Worm (Caenorhabditis elegans): ENCODE data around the gene rps-30.

rps-30 gene

DNA sequence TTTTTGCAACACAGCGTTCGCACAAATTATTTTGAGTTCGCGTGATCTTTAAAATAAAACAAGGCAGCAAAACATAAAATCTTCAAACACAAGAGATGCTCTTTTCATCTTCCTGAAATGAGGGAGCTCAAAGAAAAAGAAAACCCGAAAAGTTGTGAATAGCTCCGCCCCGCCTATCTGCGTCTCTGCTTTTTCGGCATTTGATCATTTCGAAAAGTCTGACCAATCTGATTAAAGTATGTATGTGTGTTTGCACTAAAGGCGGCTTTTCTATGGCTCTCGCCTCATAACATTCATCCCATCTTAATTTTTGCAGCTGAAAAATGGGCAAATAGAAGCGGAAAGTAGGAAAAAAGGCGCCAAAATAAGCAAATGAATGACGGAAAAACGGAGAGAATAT is 43.2 kb downstream of the rps-30 start:
- TF ChIP-seq C16A3.4 (tag; optimal IDR thresholded peaks at IDR 0.05) (no peak), unc-86 (tag; optimal IDR thresholded peaks at IDR 0.05) (no peak), lin-35 (GFP tag; optimal IDR thresholded peaks at IDR 0.05) (no peak), irx-1 (tag; optimal IDR thresholded peaks at IDR 0.05) (no peak), nhr-71 (tag; optimal IDR thresholded peaks at IDR 0.05) (peak; percentile 3), nhr-47 (tag; optimal IDR thresholded peaks at IDR 0.05) (no peak), aha-1 (tag; optimal IDR thresholded peaks at IDR 0.05) (no peak), lin-14 (GFP tag; optimal IDR thresholded peaks at IDR 0.05) (peak; percentile 82), fkh-10 (GFP tag; optimal IDR thresholded peaks at IDR 0.05) (peak; percentile 68), pax-3 (tag; optimal IDR thresholded peaks at IDR 0.05) (no peak), fkh-8 (tag; optimal IDR thresholded peaks at IDR 0.05) (peak; percentile 9), C04F5.9 (tag; optimal IDR thresholded peaks at IDR 0.05) (no peak), snu-23 (GFP tag; optimal IDR thresholded peaks at IDR 0.05) (no peak), nhr-19 (GFP tag; conservative IDR thresholded peaks at IDR 0.05) (no peak), tlp-1 (tag; optimal IDR thresholded peaks at IDR 0.05) (no peak), hlh-4 (tag; optimal IDR thresholded peaks at IDR 0.05) (no peak), ceh-90 (tag; optimal IDR thresholded peaks at IDR 0.05) (no peak), ceh-82 (tag; optimal IDR thresholded peaks at IDR 0.05) (peak in 1 of 3 experiments; percentile 16), nhr-84 (tag; optimal IDR thresholded peaks at IDR 0.05) (no peak), lin-13 (GFP tag; optimal IDR thresholded peaks at IDR 0.05) (no peak), egl-27 (tag; optimal IDR thresholded peaks at IDR 0.05) (no peak), ztf-11 (tag; optimal IDR thresholded peaks at IDR 0.05) (no peak), grh-1 (GFP tag; IDR thresholded peaks at IDR 0.05) (no peak), mab-9 (GFP tag; IDR thresholded peaks at IDR 0.05) (no peak), skn-1 (tag; optimal IDR thresholded peaks at IDR 0.05) (no peak), zip-4 (GFP tag; optimal IDR thresholded peaks at IDR 0.05) (no peak), ceh-8 (GFP tag; optimal IDR thresholded peaks at IDR 0.05) (no peak), elt-3 (tag; optimal IDR thresholded peaks at IDR 0.05) (no peak)

DNA sequence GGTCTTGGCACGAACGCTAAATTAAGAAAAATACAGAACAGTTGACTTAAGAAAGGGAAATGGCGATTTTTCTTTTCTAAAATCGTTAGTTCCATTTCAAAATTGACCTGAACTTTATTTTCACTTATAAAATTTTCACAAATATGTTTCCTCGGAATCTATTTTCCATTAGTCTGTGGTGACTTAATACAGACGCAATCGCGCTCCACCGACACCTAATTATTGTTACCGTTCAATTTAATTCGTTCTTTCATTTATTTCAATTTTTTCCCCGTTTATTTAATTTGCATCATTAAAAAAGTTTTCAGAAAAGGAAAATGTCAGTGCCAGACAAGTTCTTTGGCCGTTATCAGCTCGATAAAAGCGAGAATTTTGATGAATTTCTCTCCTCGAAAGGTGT is 43.9 kb downstream of the rps-30 start, which contains the start of gene lbp-4:
TSS of gene lbp-4 (plus strand) at position 309 of the 400 bp plus-strand sequence.
- TF ChIP-seq unc-62 (GFP tag; optimal IDR thresholded peaks at IDR 0.05) (no peak), isw-1 (GFP tag; IDR thresholded peaks at IDR 0.05) (no peak), mab-9 (GFP tag; IDR thresholded peaks at IDR 0.05) (no peak), efl-1 (optimal IDR thresholded peaks at IDR 0.05) (peak; percentile 51 to 53), efl-1 (GFP tag; optimal IDR thresholded peaks at IDR 0.05 in 1 of 2) (peak in 1 of 2 experiments; percentile 42), nhr-20 (tag; optimal IDR thresholded peaks at IDR 0.05) (peak; percentile 54), nhr-47 (tag; optimal IDR thresholded peaks at IDR 0.05) (peak; percentile 36), C16A3.4 (tag; optimal IDR thresholded peaks at IDR 0.05) (peak; percentile 83), rnt-1 (tag; optimal IDR thresholded peaks at IDR 0.05) (peak; percentile 49), elt-3 (tag; optimal IDR thresholded peaks at IDR 0.05) (peak in 1 of 6 experiments; percentile 17), skn-1 (tag; optimal IDR thresholded peaks at IDR 0.05) (peak; percentile 12), dpl-1 (GFP tag; optimal IDR thresholded peaks at IDR 0.05) (peak in 2 of 3 experiments; percentile 19 to 50), ceh-63 (GFP tag; optimal IDR thresholded peaks at IDR 0.05) (no peak), tbx-2 (tag; optimal IDR thresholded peaks at IDR 0.05) (peak; percentile 15), ama-1 (optimal IDR thresholded peaks at IDR 0.05) (no peak), nhr-84 (tag; optimal IDR thresholded peaks at IDR 0.05) (no peak), ces-1 (GFP tag; optimal IDR thresholded peaks at IDR 0.05) (no peak), unc-130 (tag; optimal IDR thresholded peaks at IDR 0.05) (peak; percentile 63), egl-13 (tag; optimal IDR thresholded peaks at IDR 0.05) (no peak), snu-23 (GFP tag; optimal IDR thresholded peaks at IDR 0.05) (peak; percentile 37), nhr-19 (GFP tag; conservative IDR thresholded peaks at IDR 0.05) (no peak), nhr-76 (tag; optimal IDR thresholded peaks at IDR 0.05) (no peak), hlh-4 (tag; optimal IDR thresholded peaks at IDR 0.05) (no peak), nhr-77 (tag; optimal IDR thresholded peaks at IDR 0.05) (peak; percentile 23), lsy-2 (tag; optimal IDR thresholded peaks at IDR 0.05) (peak; percentile 1 to 81), mef-2 (tag; optimal IDR thresholded peaks at IDR 0.05) (no peak), fos-1 (tag; optimal IDR thresholded peaks at IDR 0.05) (no peak), dsc-1 (tag; optimal IDR thresholded peaks at IDR 0.05) (peak; percentile 16), F16B12.6 (tag; optimal IDR thresholded peaks at IDR 0.05) (peak; percentile 3), lir-3 (tag; optimal IDR thresholded peaks at IDR 0.05; ENCODE audit: poor library complexity) (peak; percentile 40), ceh-82 (tag; optimal IDR thresholded peaks at IDR 0.05) (peak in 1 of 3 experiments; percentile 30), aly-2 (tag; optimal IDR thresholded peaks at IDR 0.05) (no peak), pag-3 (tag; optimal IDR thresholded peaks at IDR 0.05; ENCODE audit: borderline replicate concordance, insufficient read depth) (peak; percentile 25), lin-13 (GFP tag; optimal IDR thresholded peaks at IDR 0.05) (peak; percentile 20)

Data from whole organism, L1 larva.